Fruit fly (Drosophila melanogaster): Measurements from ENCODE around the gene cass.

cass gene

dm6 chr2L:17450505-17451415 is 26.9 kb downstream of the cass start (continued):
- TF ChIP-seq CG9705 (GFP tag; optimal IDR thresholded peaks at IDR 0.05) = peak; percentile 43
- TF ChIP-seq Dif (GFP tag; optimal IDR thresholded peaks at IDR 0.05; ENCODE audit: partially characterized antibody) = peak; percentile 32
- no peak for TF ChIP-seq Vsx2 (GFP tag; optimal IDR thresholded peaks at IDR 0.05; ENCODE audit: partially characterized antibody)

dm6 chr2L:17449608-17450504 is 27.8 kb downstream of the cass start, which contains the start of gene dl:
TSS of gene dl (minus strand) at chr2L:17450364.
- peak; percentile 19 for TF ChIP-seq Vsx2 (GFP tag; optimal IDR thresholded peaks at IDR 0.05; ENCODE audit: partially characterized antibody)
- TF ChIP-seq br (GFP tag; optimal IDR thresholded peaks at IDR 0.05) = peak; percentile 26
- peak; percentile 46 for TF ChIP-seq fru (GFP tag; optimal IDR thresholded peaks at IDR 0.05)
- peak; percentile 11 for TF ChIP-seq Sp1 (GFP tag; optimal IDR thresholded peaks at IDR 0.05)
- TF ChIP-seq HLH106 (tag; optimal IDR thresholded peaks at IDR 0.05) = no peak
- no peak for TF ChIP-seq GATAd (GFP tag; optimal IDR thresholded peaks at IDR 0.05)
- TF ChIP-seq woc (GFP tag; optimal IDR thresholded peaks at IDR 0.05) = peak; percentile 45
- TF ChIP-seq Mio (GFP tag; optimal IDR thresholded peaks at IDR 0.05) = no peak
- TF ChIP-seq ey (GFP tag; optimal IDR thresholded peaks at IDR 0.05) = peak; percentile 38
- TF ChIP-seq CG9705 (GFP tag; optimal IDR thresholded peaks at IDR 0.05) = no peak
- peak; percentile 7 for TF ChIP-seq brk (GFP tag; optimal IDR thresholded peaks at IDR 0.05)
- peak; percentile 52 for TF ChIP-seq psq (GFP tag; optimal IDR thresholded peaks at IDR 0.05)
- TF ChIP-seq rgr (GFP tag; optimal IDR thresholded peaks at IDR 0.05) = no peak
- no peak for TF ChIP-seq Abd-B (GFP tag; optimal IDR thresholded peaks at IDR 0.05)
- TF ChIP-seq lola (GFP tag; optimal IDR thresholded peaks at IDR 0.05) = no peak
- peak; percentile 26 for TF ChIP-seq sage (GFP tag; optimal IDR thresholded peaks at IDR 0.05)
- peak; percentile 83 for TF ChIP-seq h (GFP tag; optimal IDR thresholded peaks at IDR 0.05)
- peak; percentile 88 for TF ChIP-seq Dif (GFP tag; optimal IDR thresholded peaks at IDR 0.05; ENCODE audit: partially characterized antibody)
- TF ChIP-seq OdsH (GFP tag; optimal IDR thresholded peaks at IDR 0.05) = peak; percentile 19
- TF ChIP-seq dsf (GFP tag; optimal IDR thresholded peaks at IDR 0.05; ENCODE audit: borderline replicate concordance) = no peak
- no peak for TF ChIP-seq N (GFP tag; optimal IDR thresholded peaks at IDR 0.05)
- TF ChIP-seq jim (GFP tag; optimal IDR thresholded peaks at IDR 0.05) = peak; percentile 61
- no peak for TF ChIP-seq CG32264 (GFP tag; optimal IDR thresholded peaks at IDR 0.05)
- TF ChIP-seq dl (GFP tag; optimal IDR thresholded peaks at IDR 0.05; ENCODE audit: insufficient read depth in 1 of 2, partially characterized antibody in 2 of 2) = peak; percentile 85
- TF ChIP-seq Rel (GFP tag; optimal IDR thresholded peaks at IDR 0.05) = no peak
- peak; percentile 67 for TF ChIP-seq Rel (tag; optimal IDR thresholded peaks at IDR 0.05)
- peak; percentile 44 for TF ChIP-seq Hr83 (GFP tag; optimal IDR thresholded peaks at IDR 0.05; ENCODE audit: poor library complexity, severe bottlenecking)
- peak in 1 of 2 experiments; percentile 47 for TF ChIP-seq foxo (GFP tag; optimal IDR thresholded peaks at IDR 0.05)
- TF ChIP-seq usp (GFP tag; optimal IDR thresholded peaks at IDR 0.05) = no peak
- peak; percentile 33 for TF ChIP-seq CrebA (GFP tag; optimal IDR thresholded peaks at IDR 0.05; ENCODE audit: borderline replicate concordance)
- no peak for TF ChIP-seq dmrt93B (GFP tag; optimal IDR thresholded peaks at IDR 0.05)
- no peak for TF ChIP-seq sv (GFP tag; optimal IDR thresholded peaks at IDR 0.05)
- peak; percentile 44 for TF ChIP-seq tai (GFP tag; optimal IDR thresholded peaks at IDR 0.05)

dm6 chr2L:17448435-17448834 is 29.3 kb downstream of the cass start:
- TF ChIP-seq rgr (GFP tag; optimal IDR thresholded peaks at IDR 0.05) (peak; percentile 11), Dfd (GFP tag; optimal IDR thresholded peaks at IDR 0.05) (peak; percentile 66), Rel (GFP tag; optimal IDR thresholded peaks at IDR 0.05) (no peak), Rel (tag; optimal IDR thresholded peaks at IDR 0.05) (peak; percentile 20), fru (GFP tag; optimal IDR thresholded peaks at IDR 0.05) (no peak), Dif (GFP tag; optimal IDR thresholded peaks at IDR 0.05; ENCODE audit: partially characterized antibody) (peak; percentile 26), dl (GFP tag; optimal IDR thresholded peaks at IDR 0.05; ENCODE audit: insufficient read depth in 1 of 2, partially characterized antibody in 2 of 2) (peak in 1 of 2 experiments; percentile 36), Mio (GFP tag; optimal IDR thresholded peaks at IDR 0.05) (no peak), Hr83 (GFP tag; optimal IDR thresholded peaks at IDR 0.05; ENCODE audit: poor library complexity, severe bottlenecking) (peak; percentile 46)
